Fruit fly (Drosophila melanogaster) whole organism, prepupa: ENCODE measurements around the gene CG13114.
A peak's percentile ranks its signal among the peaks of the same experiment; 100 is the strongest.

ENCODE experiments used
- Blimp-1 ChIP-seq: fragments of 200-800 bp; sonication (Bioruptor generic); optimal IDR thresholded peaks from 3 replicates; lab custom pipeline; 2017; ENCODE audit warnings: missing biosample characterization, missing genetic modification characterization, mild to moderate bottlenecking, moderate library complexity, missing genetic modification reagents
- CG10669 ChIP-seq: fragments of 200-800 bp; sonication (Bioruptor generic); optimal IDR thresholded peaks from 3 replicates; lab custom pipeline; 2018; ENCODE audit warnings: missing biosample characterization, mild to moderate bottlenecking, missing genetic modification characterization, moderate library complexity
- CG11294 ChIP-seq: fragments of 200-800 bp; sonication (Bioruptor generic); IDR thresholded peaks from 2 replicates; pipeline ENCODE4 v1.3.6; 2022; ENCODE audit warnings: missing biosample characterization, missing genetic modification characterization
- CG11762 ChIP-seq: fragments of 200-800 bp; sonication (Bioruptor generic); optimal IDR thresholded peaks from 3 replicates; lab custom pipeline; 2016; ENCODE audit warnings: missing biosample characterization, missing genetic modification characterization; ENCODE audit not compliant: insufficient read depth
- CG11902 ChIP-seq: fragments of 200-800 bp; sonication (Bioruptor generic); optimal IDR thresholded peaks from 3 replicates; lab custom pipeline; 2016; ENCODE audit warnings: missing biosample characterization, missing genetic modification characterization
- CG15336 ChIP-seq: fragments of 200-800 bp; sonication (Bioruptor generic); IDR thresholded peaks from 2 replicates; pipeline ENCODE4 v1.3.6; 2022; ENCODE audit warnings: missing biosample characterization, missing genetic modification characterization
- CG1621 ChIP-seq: fragments of 200-800 bp; sonication (Bioruptor generic); optimal IDR thresholded peaks from 3 replicates; lab custom pipeline; 2018; ENCODE audit warnings: missing biosample characterization, mild to moderate bottlenecking, missing genetic modification characterization
- CG16779 ChIP-seq: fragments of 200-800 bp; sonication (Bioruptor generic); optimal IDR thresholded peaks from 3 replicates; lab custom pipeline; 2017; ENCODE audit warnings: missing biosample characterization, mild to moderate bottlenecking, missing genetic modification characterization
- CG3032 ChIP-seq: fragments of 200-800 bp; optimal IDR thresholded peaks from 2 replicates; lab custom pipeline; 2019; ENCODE audit warnings: missing biosample characterization, mild to moderate bottlenecking, missing genetic modification characterization, moderate library complexity
- CG31627 ChIP-seq: fragments of 200-800 bp; sonication (Bioruptor generic); optimal IDR thresholded peaks from 3 replicates; lab custom pipeline; 2016; ENCODE audit warnings: missing biosample characterization, missing genetic modification characterization
- CG32006 ChIP-seq: fragments of 200-800 bp; sonication (Bioruptor generic); optimal IDR thresholded peaks from 3 replicates; lab custom pipeline; 2017; ENCODE audit warnings: missing biosample characterization, mild to moderate bottlenecking, missing genetic modification characterization
- CG34406 ChIP-seq: fragments of 200-800 bp; sonication (Bioruptor generic); optimal IDR thresholded peaks from 3 replicates; lab custom pipeline; 2016; ENCODE audit warnings: missing biosample characterization, missing genetic modification characterization
- CG3919 ChIP-seq: fragments of 200-800 bp; sonication (Bioruptor generic); optimal IDR thresholded peaks from 3 replicates; lab custom pipeline; 2016; ENCODE audit warnings: missing biosample characterization, missing genetic modification characterization
- CG6163 ChIP-seq: fragments of 200-800 bp; sonication (Bioruptor generic); IDR thresholded peaks from 3 replicates; pipeline ENCODE4 v1.3.6; 2022; ENCODE audit warnings: missing biosample characterization, missing genetic modification characterization
- CG6792 ChIP-seq: fragments of 200-800 bp; sonication (Bioruptor generic); optimal IDR thresholded peaks from 3 replicates; lab custom pipeline; 2016; ENCODE audit warnings: missing biosample characterization, missing genetic modification characterization
- CG6808 ChIP-seq: fragments of 200-800 bp; sonication (Bioruptor generic); optimal IDR thresholded peaks from 3 replicates; lab custom pipeline; 2017; ENCODE audit warnings: missing biosample characterization, missing genetic modification characterization, mild to moderate bottlenecking, moderate library complexity, missing genetic modification reagents
- CG6854 ChIP-seq: fragments of 200-800 bp; sonication (Bioruptor generic); optimal IDR thresholded peaks from 2 replicates; lab custom pipeline; 2017; ENCODE audit warnings: missing biosample characterization, mild to moderate bottlenecking, missing genetic modification characterization
- CG7368 ChIP-seq: fragments of 200-800 bp; sonication (Bioruptor generic); optimal IDR thresholded peaks from 3 replicates; lab custom pipeline; 2016; ENCODE audit warnings: missing biosample characterization, missing genetic modification characterization
- CG8119 ChIP-seq: fragments of 200-800 bp; sonication (Bioruptor generic); IDR thresholded peaks from 3 replicates; pipeline ENCODE4 v1.3.6; 2022; ENCODE audit warnings: missing biosample characterization, missing genetic modification characterization
- CG8319 ChIP-seq: fragments of 200-800 bp; sonication (Bioruptor generic); optimal IDR thresholded peaks from 3 replicates; lab custom pipeline; 2016; ENCODE audit warnings: missing biosample characterization, missing genetic modification characterization
- CG8632 ChIP-seq: fragments of 200-800 bp; sonication (Bioruptor generic); optimal IDR thresholded peaks from 3 replicates; lab custom pipeline; 2016; ENCODE audit warnings: missing biosample characterization, missing genetic modification characterization
- CG9139 ChIP-seq: fragments of 200-800 bp; sonication (Bioruptor generic); optimal IDR thresholded peaks from 3 replicates; lab custom pipeline; 2017; ENCODE audit warnings: missing biosample characterization, mild to moderate bottlenecking, missing genetic modification characterization
- Eip75B ChIP-seq: fragments of 200-800 bp; sonication (Bioruptor generic); optimal IDR thresholded peaks from 3 replicates; lab custom pipeline; 2016; ENCODE audit warnings: missing biosample characterization, missing genetic modification characterization
- Eip78C ChIP-seq: fragments of 200-800 bp; sonication (Bioruptor generic); peaks from one replicate; lab custom pipeline; 2016; ENCODE audit warnings: missing biosample characterization, missing genetic modification characterization
- Ets96B ChIP-seq: fragments of 200-800 bp; optimal IDR thresholded peaks from 2 replicates; lab custom pipeline; 2019; ENCODE audit warnings: missing biosample characterization, mild to moderate bottlenecking, missing genetic modification characterization, moderate library complexity
- Gug ChIP-seq: fragments of 200-800 bp; sonication (Bioruptor generic); IDR thresholded peaks from 2 replicates; pipeline ENCODE4 v1.3.6; 2022; ENCODE audit warnings: missing biosample characterization, missing genetic modification characterization
- Hr39 ChIP-seq: fragments of 200-800 bp; sonication (Bioruptor generic); optimal IDR thresholded peaks from 2 replicates; lab custom pipeline; 2016; ENCODE audit warnings: missing biosample characterization, missing genetic modification characterization
- Hr4 ChIP-seq: fragments of 200-800 bp; sonication (Bioruptor generic); optimal IDR thresholded peaks from 3 replicates; lab custom pipeline; 2016; ENCODE audit warnings: missing biosample characterization, missing genetic modification characterization
- Met ChIP-seq: fragments of 200-800 bp; sonication (Bioruptor generic); optimal IDR thresholded peaks from 3 replicates; lab custom pipeline; 2016; ENCODE audit warnings: missing biosample characterization, missing genetic modification characterization
- Sox102F ChIP-seq: fragments of 200-800 bp; sonication (Bioruptor generic); optimal IDR thresholded peaks from 2 replicates; lab custom pipeline; 2016; ENCODE audit warnings: missing biosample characterization, mild to moderate bottlenecking, missing genetic modification characterization
- Sox14 ChIP-seq: fragments of 200-800 bp; sonication (Bioruptor generic); optimal IDR thresholded peaks from 3 replicates; lab custom pipeline; 2016; ENCODE audit warnings: missing biosample characterization, missing genetic modification characterization
- Sox15 ChIP-seq: fragments of 200-800 bp; sonication (Bioruptor generic); optimal IDR thresholded peaks from 3 replicates; lab custom pipeline; 2016; ENCODE audit warnings: missing biosample characterization, missing genetic modification characterization
- acj6 ChIP-seq: fragments of 200-800 bp; sonication (Bioruptor generic); optimal IDR thresholded peaks from 3 replicates; lab custom pipeline; 2016; ENCODE audit warnings: missing biosample characterization, missing genetic modification characterization
- cyc ChIP-seq: fragments of 200-800 bp; sonication (Bioruptor generic); optimal IDR thresholded peaks from 3 replicates; lab custom pipeline; 2016; ENCODE audit warnings: missing biosample characterization, missing genetic modification characterization
- dsx ChIP-seq: fragments of 200-800 bp; optimal IDR thresholded peaks from 3 replicates; lab custom pipeline; 2019; ENCODE audit warnings: missing biosample characterization, mild to moderate bottlenecking, missing genetic modification characterization, moderate library complexity; ENCODE audit not compliant: poor library complexity, severe bottlenecking
- esn ChIP-seq: fragments of 200-800 bp; sonication (Bioruptor generic); optimal IDR thresholded peaks from 2 replicates; lab custom pipeline; 2016; ENCODE audit warnings: missing biosample characterization, mild to moderate bottlenecking, missing genetic modification characterization, moderate library complexity
- fd85E ChIP-seq: fragments of 200-800 bp; sonication (Bioruptor generic); optimal IDR thresholded peaks from 3 replicates; lab custom pipeline; 2016; ENCODE audit warnings: missing biosample characterization, missing genetic modification characterization
- fkh ChIP-seq: fragments of 200-800 bp; sonication (Bioruptor generic); optimal IDR thresholded peaks from 3 replicates; lab custom pipeline; 2017; ENCODE audit warnings: missing biosample characterization, mild to moderate bottlenecking, missing genetic modification characterization, moderate library complexity
- net ChIP-seq: fragments of 200-800 bp; sonication (Bioruptor generic); optimal IDR thresholded peaks from 3 replicates; lab custom pipeline; 2016; ENCODE audit warnings: missing biosample characterization, missing genetic modification characterization
- spab ChIP-seq: fragments of 200-800 bp; sonication (Bioruptor generic); optimal IDR thresholded peaks from 2 replicates; lab custom pipeline; 2017; ENCODE audit warnings: missing biosample characterization, mild to moderate bottlenecking, missing genetic modification characterization, missing genetic modification reagents
- svp ChIP-seq: fragments of 200-800 bp; sonication (Bioruptor generic); peaks from one replicate; lab custom pipeline; 2016; ENCODE audit warnings: missing biosample characterization, missing genetic modification characterization
- topi ChIP-seq: fragments of 200-800 bp; sonication (Bioruptor generic); optimal IDR thresholded peaks from 3 replicates; lab custom pipeline; 2016; ENCODE audit warnings: missing biosample characterization, missing genetic modification characterization
- vri ChIP-seq: fragments of 200-800 bp; sonication (Bioruptor generic); optimal IDR thresholded peaks from 3 replicates; lab custom pipeline; 2016; ENCODE audit warnings: missing biosample characterization, mild to moderate bottlenecking, missing genetic modification characterization

The CG13114 gene

DNA sequence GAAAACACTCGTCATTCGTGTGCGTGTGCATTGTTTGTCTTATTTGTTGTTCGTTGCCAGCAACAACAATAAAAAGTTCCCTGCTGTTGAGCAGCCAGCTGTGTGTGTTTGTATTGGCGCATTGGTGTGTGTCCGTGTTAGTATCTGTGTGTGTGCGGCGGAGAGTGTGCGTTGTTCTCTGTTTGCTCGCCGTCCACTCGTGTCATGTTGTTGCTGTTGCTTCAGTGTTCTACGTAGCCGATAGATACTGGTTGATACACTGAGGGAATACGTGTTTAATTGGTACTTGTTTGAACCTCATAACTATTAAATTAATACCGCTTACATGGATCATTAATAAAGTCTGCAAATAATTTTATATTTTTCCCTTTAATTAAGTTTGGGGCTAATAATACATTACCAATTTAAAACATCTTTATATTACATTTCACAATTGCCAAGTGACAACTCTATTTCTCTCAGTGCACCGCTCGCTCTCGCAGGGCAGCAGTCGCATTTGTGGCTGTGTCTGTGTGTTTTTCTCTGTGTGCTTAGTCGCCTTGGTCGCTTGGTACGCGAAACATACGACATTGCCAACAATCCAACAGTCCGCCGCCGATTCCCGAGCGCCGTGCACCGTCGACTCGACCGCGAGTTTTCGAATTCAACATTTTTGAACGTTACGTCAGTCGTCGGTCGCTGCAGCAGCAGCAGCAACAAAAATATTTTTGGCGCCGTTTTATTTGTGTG, 22.9 kb downstream of the CG13114 start, which contains the start of gene brwl (continued):
- peak; percentile 96 for TF ChIP-seq CG11902
- TF ChIP-seq Sox14: peak; percentile 99
- peak; percentile 96 for TF ChIP-seq CG8319
- peak; percentile 99 for TF ChIP-seq topi (GFP tag; lab: Kevin White, UChicago)
- peak; percentile 98 for TF ChIP-seq Met (GFP tag; lab: Kevin White, UChicago)
- peak; percentile 97 for TF ChIP-seq CG16779
- peak; percentile 98 for TF ChIP-seq CG6163 (GFP tag; lab: Robert Waterston, UW)
- TF ChIP-seq CG9139: peak; percentile 94
- TF ChIP-seq CG8632 (GFP tag; lab: Kevin White, UChicago): peak; percentile 98
- peak; percentile 99 for TF ChIP-seq CG32006
- TF ChIP-seq CG15336 (GFP tag; lab: Robert Waterston, UW): peak; percentile 99
- TF ChIP-seq dsx (GFP tag; lab: Kevin White, UChicago): peak; percentile 97
- peak; percentile 99 for TF ChIP-seq CG34406 (GFP tag; lab: Kevin White, UChicago)
- TF ChIP-seq esn (GFP tag; lab: Kevin White, UChicago): peak; percentile 99
- TF ChIP-seq CG1621 (tag; lab: Kevin White, UChicago): peak; percentile 97
- TF ChIP-seq CG6808 (GFP tag; lab: Kevin White, UChicago): peak; percentile 97
- TF ChIP-seq, all 60 proteins: peak for 60

- TF ChIP-seq spab: no peak
- TF ChIP-seq Sox102F (GFP tag; lab: Kevin White, UChicago): no peak
- TF ChIP-seq CG31627 (GFP tag; lab: Kevin White, UChicago): no peak
- no peak for TF ChIP-seq CG34406 (GFP tag; lab: Kevin White, UChicago)
These were observed 23.5 kb downstream of the CG13114 start for dm6 chr2L:9569131-9569530.

- TF ChIP-seq Hr39 (GFP tag; lab: Kevin White, UChicago) (peak; percentile 87), svp (GFP tag; lab: Kevin White, UChicago) (peak; percentile 97), Hr4 (GFP tag; lab: Kevin White, UChicago) (peak; percentile 92), fkh (GFP tag; lab: Kevin White, UChicago) (peak; percentile 70), CG7368 (GFP tag; lab: Kevin White, UChicago) (peak; percentile 92), CG32006 (peak; percentile 98), dsx (GFP tag; lab: Kevin White, UChicago) (peak; percentile 95), spab (peak; percentile 98), Blimp-1 (peak; percentile 88), CG15336 (GFP tag; lab: Robert Waterston, UW) (peak; percentile 95), Gug (GFP tag; lab: Robert Waterston, UW) (peak; percentile 89), CG16779 (peak; percentile 96), Eip78C (peak; percentile 99), fd85E (GFP tag; lab: Kevin White, UChicago) (peak; percentile 88), Met (GFP tag; lab: Kevin White, UChicago) (peak; percentile 96), CG8319 (peak; percentile 93), CG11294 (GFP tag; lab: Robert Waterston, UW) (peak; percentile 90), vri (GFP tag; lab: Kevin White, UChicago) (peak; percentile 88), Ets96B (peak; percentile 96), net (GFP tag; lab: Kevin White, UChicago) (peak; percentile 97), CG8119 (GFP tag; lab: Robert Waterston, UW) (peak; percentile 97), CG6792 (GFP tag; lab: Kevin White, UChicago) (peak; percentile 95), CG3919 (GFP tag; lab: Kevin White, UChicago) (peak; percentile 95), acj6 (GFP tag; lab: Kevin White, UChicago) (peak; percentile 96), Sox14 (peak; percentile 93), CG1621 (tag; lab: Kevin White, UChicago) (peak; percentile 90), CG11762 (peak; percentile 96), CG6808 (GFP tag; lab: Kevin White, UChicago) (peak; percentile 99), cyc (peak; percentile 90), CG6854 (peak; percentile 89), Sox15 (GFP tag; lab: Kevin White, UChicago) (peak; percentile 89), CG34406 (GFP tag; lab: Kevin White, UChicago) (peak; percentile 97), Eip75B (peak; percentile 93), CG3032 (tag; lab: Kevin White, UChicago) (peak; percentile 96), CG10669 (GFP tag; lab: Kevin White, UChicago) (peak; percentile 95)
These were observed 24.2 kb downstream of the CG13114 start for dm6 chr2L:9569588-9570434.
